Worm (Caenorhabditis elegans): Measurements from ENCODE around the gene Y37A1B.7.
A peak's percentile ranks its signal among the peaks of the same experiment; 100 is the strongest.

Gene Y37A1B.7

ce11 chrIV:14008709-14009108 lies 34.9 kb downstream of the Y37A1B.7 start:
- TF ChIP-seq ZK546.5 (tag; optimal IDR thresholded peaks at IDR 0.05), result no peak
- no peak for TF ChIP-seq C34F6.9 (tag; optimal IDR thresholded peaks at IDR 0.05)
- no peak for TF ChIP-seq sma-9 (GFP tag; optimal IDR thresholded peaks at IDR 0.05)
- TF ChIP-seq sma-9 (tag; optimal IDR thresholded peaks at IDR 0.05), result no peak
- no peak for TF ChIP-seq nhr-77 (tag; optimal IDR thresholded peaks at IDR 0.05)
- TF ChIP-seq zag-1 (tag; optimal IDR thresholded peaks at IDR 0.05), result no peak
- TF ChIP-seq ztf-1 (GFP tag; conservative IDR thresholded peaks at IDR 0.05), result no peak
- TF ChIP-seq dmd-4 (tag; optimal IDR thresholded peaks at IDR 0.05), result no peak
- TF ChIP-seq ceh-16 (tag; optimal IDR thresholded peaks at IDR 0.05), result no peak
- no peak for TF ChIP-seq nhr-12 (tag; optimal IDR thresholded peaks at IDR 0.05)
- TF ChIP-seq nhr-21 (tag; optimal IDR thresholded peaks at IDR 0.05), result no peak
- TF ChIP-seq mbf-1 (tag; optimal IDR thresholded peaks at IDR 0.05), result no peak
- no peak for TF ChIP-seq lin-11 (tag; optimal IDR thresholded peaks at IDR 0.05)

- TF ChIP-seq ztf-4 (tag; optimal IDR thresholded peaks at IDR 0.05) (no peak), sem-4 (tag; optimal IDR thresholded peaks at IDR 0.05) (peak; percentile 3)
Observed at ce11 chrIV:14001782-14002181, 41.8 kb downstream of the Y37A1B.7 start.

All from whole organism, L2 larva.